Fruit fly (Drosophila melanogaster): ENCODE results near the gene CG2975.

dm6 chr2L:2847112-2847682, 7.3 kb downstream of the CG2975 start, which contains the start of the genes CG3117 and CG2983:
- TF ChIP-seq CG8478 (optimal IDR thresholded peaks at IDR 0.05): no peak
- no peak for TF ChIP-seq CTCF (optimal IDR thresholded peaks at IDR 0.05)
